Worm (Caenorhabditis elegans): ENCODE data around the gene irld-42.
"Not testable (repeated sequence)": the region's sequence is repeated elsewhere in the genome, so short reads cannot be mapped to it uniquely, and the experiment has no call there.

ce11 chrV:1713761-1714160 is 45.4 kb downstream of the irld-42 start:
- TF ChIP-seq flt-1 (GFP tag; IDR thresholded peaks at IDR 0.05) (peak; percentile 57), ztf-23 (GFP tag; IDR thresholded peaks at IDR 0.05) (peak; percentile 84), T22C8.4 (GFP tag; IDR thresholded peaks at IDR 0.05) (peak; percentile 29; the same call in 1 of the 2 replicates), tab-1 (GFP tag; IDR thresholded peaks at IDR 0.05) (peak; percentile 81), klf-2 (GFP tag; conservative IDR thresholded peaks at IDR 0.05) (peak; percentile 86)
- TF ChIP-seq ztf-29 (GFP tag; IDR thresholded peaks at IDR 0.05); cog-1 (tag; optimal IDR thresholded peaks at IDR 0.05): not testable (repeated sequence)
